Fruit fly (Drosophila melanogaster) whole organism, adult: ENCODE data around the gene inaF-B.

Experiments used
- CG11617 ChIP-seq: fragments of 200-800 bp; sonication (Bioruptor generic); optimal IDR thresholded peaks from 2 replicates; lab custom pipeline; 2017; ENCODE audit warnings: mild to moderate bottlenecking, missing biosample characterization, missing genetic modification reagents, missing genetic modification characterization
- CG12768 ChIP-seq: fragments of 200-800 bp; sonication (Bioruptor generic); optimal IDR thresholded peaks from 2 replicates; lab custom pipeline; 2017; ENCODE audit warnings: missing biosample characterization, missing genetic modification characterization, mild to moderate bottlenecking, moderate library complexity, missing genetic modification reagents
- CG14711 ChIP-seq: fragments of 200-800 bp; sonication (Bioruptor generic); optimal IDR thresholded peaks from 2 replicates; lab custom pipeline; 2018; ENCODE audit warnings: missing biosample characterization, mild to moderate bottlenecking, missing genetic modification characterization, moderate library complexity
- CG1620 ChIP-seq: fragments of 200-800 bp; sonication (Bioruptor generic); optimal IDR thresholded peaks from 2 replicates; lab custom pipeline; 2016; ENCODE audit warnings: missing biosample characterization, missing genetic modification characterization
- CG33017 ChIP-seq: fragments of 200-800 bp; sonication (Bioruptor generic); optimal IDR thresholded peaks from 2 replicates; lab custom pipeline; 2018; ENCODE audit warnings: missing biosample characterization, mild to moderate bottlenecking, missing genetic modification characterization, moderate library complexity
- CG5204 ChIP-seq: fragments of 200-800 bp; sonication (Bioruptor generic); optimal IDR thresholded peaks from 2 replicates; lab custom pipeline; 2016; ENCODE audit warnings: missing biosample characterization, missing genetic modification characterization
- CG7045 ChIP-seq: fragments of 200-800 bp; sonication (Bioruptor generic); optimal IDR thresholded peaks from 2 replicates; lab custom pipeline; 2017; ENCODE audit warnings: missing biosample characterization, mild to moderate bottlenecking, missing genetic modification characterization
- CG7101 ChIP-seq: fragments of 200-800 bp; sonication (Bioruptor generic); optimal IDR thresholded peaks from 2 replicates; lab custom pipeline; 2018; ENCODE audit warnings: missing biosample characterization, mild to moderate bottlenecking, missing genetic modification characterization, moderate library complexity
- Clk ChIP-seq: fragments of 200-800 bp; sonication (Bioruptor generic); optimal IDR thresholded peaks from 2 replicates; lab custom pipeline; 2017; ENCODE audit warnings: missing biosample characterization, missing genetic modification characterization
- Crg-1 ChIP-seq: fragments of 200-800 bp; sonication (Bioruptor generic); optimal IDR thresholded peaks from 2 replicates; lab custom pipeline; 2016; ENCODE audit warnings: missing biosample characterization, missing genetic modification characterization
- Hr96 ChIP-seq: fragments of 200-800 bp; sonication (Bioruptor generic); optimal IDR thresholded peaks from 2 replicates; lab custom pipeline; 2016; ENCODE audit warnings: missing biosample characterization, missing genetic modification characterization
- Mnt ChIP-seq: fragments of 200-800 bp; sonication (Bioruptor generic); optimal IDR thresholded peaks from 2 replicates; lab custom pipeline; 2016; ENCODE audit warnings: missing biosample characterization, mild to moderate bottlenecking, missing genetic modification characterization
- bab1 ChIP-seq: fragments of 200-800 bp; sonication (Bioruptor generic); optimal IDR thresholded peaks from 3 replicates; lab custom pipeline; 2019; ENCODE audit warnings: missing biosample characterization, mild to moderate bottlenecking, missing genetic modification characterization, moderate library complexity
- cic ChIP-seq: fragments of 200-800 bp; sonication (Bioruptor generic); optimal IDR thresholded peaks from 2 replicates; lab custom pipeline; 2017; ENCODE audit warnings: missing biosample characterization, mild to moderate bottlenecking, missing genetic modification characterization, moderate library complexity
- cnc ChIP-seq, 2 experiments: fragments of >200 bp; optimal IDR thresholded peaks; 2 replicates each; lab custom pipeline; 2017
- kay ChIP-seq: fragments of 200-800 bp; sonication (Bioruptor generic); peaks from one replicate; lab custom pipeline; 2016; ENCODE audit warnings: missing biosample characterization, missing genetic modification characterization, borderline replicate concordance
- ovo ChIP-seq: fragments of 200-800 bp; sonication (Bioruptor generic); optimal IDR thresholded peaks from 2 replicates; lab custom pipeline; 2016; ENCODE audit warnings: missing biosample characterization, missing genetic modification characterization
- pad ChIP-seq: fragments of 200-800 bp; sonication (Bioruptor generic); optimal IDR thresholded peaks from 3 replicates; lab custom pipeline; 2017; ENCODE audit warnings: missing biosample characterization, missing genetic modification characterization, mild to moderate bottlenecking, moderate library complexity, missing genetic modification reagents
- tj ChIP-seq: fragments of 200-800 bp; sonication (Bioruptor generic); optimal IDR thresholded peaks from 3 replicates; lab custom pipeline; 2017; ENCODE audit warnings: missing biosample characterization, mild to moderate bottlenecking, missing genetic modification characterization, moderate library complexity
- toe ChIP-seq: fragments of 200-800 bp; sonication (Bioruptor generic); optimal IDR thresholded peaks from 2 replicates; lab custom pipeline; 2016; ENCODE audit warnings: missing biosample characterization, missing genetic modification characterization

Gene inaF-B

DNA sequence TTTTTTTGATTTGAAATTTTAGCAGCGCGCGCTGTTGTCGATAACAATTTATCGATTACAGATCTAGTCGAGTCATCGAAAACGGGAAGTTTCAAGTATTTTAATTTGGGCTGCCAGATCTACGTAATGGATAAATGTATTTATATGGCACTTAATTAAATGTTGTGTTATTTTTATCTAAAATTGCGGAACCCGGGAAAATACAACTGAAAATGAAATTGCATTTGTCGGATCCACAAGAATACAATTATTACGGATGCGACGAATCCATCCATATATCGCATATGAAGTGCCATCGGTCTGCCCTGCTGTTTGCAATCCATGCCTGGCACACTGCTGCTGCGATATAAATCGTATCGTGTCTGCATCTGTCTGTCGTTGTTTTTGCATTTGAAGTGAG is 12.4 kb downstream of the inaF-B start, which contains the start of gene Tango10:
Tango10 (plus strand) TSS at position 108 of the 400 bp plus-strand sequence.
- TF ChIP-seq CG12768 (GFP tag; lab: Kevin White, UChicago) (no peak), CG33017 (tag; lab: Kevin White, UChicago) (peak; percentile 19), pad (peak; percentile 53), Hr96 (GFP tag; lab: Kevin White, UChicago) (no peak), tj (GFP tag; lab: Kevin White, UChicago) (peak; percentile 75), kay (no peak), CG7101 (tag; lab: Kevin White, UChicago) (peak; percentile 55), CG11617 (peak; percentile 66), toe (GFP tag; lab: Kevin White, UChicago) (peak; percentile 24), CG1620 (GFP tag; lab: Kevin White, UChicago) (peak; percentile 67), bab1 (peak; percentile 89), cic (no peak), cnc (optimal IDR thresholded peaks at IDR 0.05; lab: Kevin White, UChicago) (no peak), CG14711 (peak; percentile 64), Crg-1 (GFP tag; lab: Kevin White, UChicago) (peak; percentile 62), CG5204 (GFP tag; lab: Kevin White, UChicago) (no peak), Clk (no peak), CG7045 (GFP tag; lab: Kevin White, UChicago) (no peak), ovo (GFP tag; lab: Kevin White, UChicago) (peak; percentile 50), Mnt (GFP tag; lab: Kevin White, UChicago) (peak; percentile 51)

DNA sequence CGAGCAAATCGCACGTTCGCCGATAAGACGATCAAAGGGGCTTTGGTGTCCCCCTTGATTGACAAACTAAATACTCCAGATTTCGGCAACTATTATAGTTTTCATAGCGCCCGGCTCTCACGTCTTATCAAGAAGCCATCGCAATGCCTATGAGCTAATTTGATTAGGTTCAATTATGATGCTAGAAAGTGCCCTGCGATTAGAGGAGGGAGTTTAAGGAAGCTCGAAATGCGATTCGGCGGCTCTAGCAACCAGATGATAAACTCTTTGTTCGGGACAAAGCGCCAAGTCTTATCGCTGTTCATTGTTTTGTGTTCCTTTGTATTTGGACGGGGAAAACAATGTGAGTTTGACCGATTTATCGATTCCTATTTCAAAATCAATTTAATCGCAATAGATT is 14.7 kb downstream of the inaF-B start:
- no peak for TF ChIP-seq kay
- TF ChIP-seq toe (GFP tag; lab: Kevin White, UChicago): no peak
- TF ChIP-seq ovo (GFP tag; lab: Kevin White, UChicago): no peak
- no peak for TF ChIP-seq CG11617
- TF ChIP-seq cic: no peak
- no peak for TF ChIP-seq CG1620 (GFP tag; lab: Kevin White, UChicago)
- no peak for TF ChIP-seq bab1
- TF ChIP-seq cnc (optimal IDR thresholded peaks at IDR 0.05; lab: Kevin White, UChicago): no peak
- no peak for TF ChIP-seq pad
- no peak for TF ChIP-seq CG12768 (GFP tag; lab: Kevin White, UChicago)
- TF ChIP-seq CG5204 (GFP tag; lab: Kevin White, UChicago): no peak
- no peak for TF ChIP-seq Crg-1 (GFP tag; lab: Kevin White, UChicago)
- no peak for TF ChIP-seq Mnt (GFP tag; lab: Kevin White, UChicago)
- TF ChIP-seq CG7045 (GFP tag; lab: Kevin White, UChicago): no peak
- TF ChIP-seq CG14711: no peak
- TF ChIP-seq CG33017 (tag; lab: Kevin White, UChicago): no peak
- TF ChIP-seq CG7101 (tag; lab: Kevin White, UChicago): no peak
- no peak for TF ChIP-seq Hr96 (GFP tag; lab: Kevin White, UChicago)

DNA sequence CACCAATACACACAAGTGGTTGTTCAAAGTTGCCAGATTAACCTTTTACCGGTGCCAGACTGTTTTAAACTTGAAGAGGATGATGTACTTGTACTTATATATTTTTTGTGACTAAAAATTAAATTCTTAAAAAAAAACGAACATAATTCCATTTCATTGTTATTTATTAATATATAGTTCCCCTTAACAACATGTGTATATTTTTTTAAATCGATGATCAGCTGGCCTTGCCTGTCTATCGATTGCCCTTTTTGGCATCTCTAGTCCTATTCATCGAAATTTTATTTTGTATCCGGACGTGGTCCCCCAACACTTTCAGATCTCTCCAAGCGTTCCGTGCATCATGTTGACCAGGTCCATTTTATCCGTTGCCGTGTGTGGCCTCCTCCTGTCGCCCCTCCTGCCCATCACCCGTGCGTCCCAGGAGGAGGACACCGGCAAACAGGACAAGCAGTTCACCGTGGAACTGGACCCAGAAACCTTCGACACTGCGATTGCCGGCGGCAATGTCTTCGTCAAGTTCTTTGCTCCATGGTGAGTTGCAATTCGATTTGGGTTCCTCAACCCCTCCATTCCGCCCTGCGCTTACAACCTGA is 15.7 kb downstream of the inaF-B start, which contains the start of gene prtp:
prtp (plus strand) TSS at position 26 of the 596 bp plus-strand sequence.
- TF ChIP-seq Hr96 (GFP tag; lab: Kevin White, UChicago) (no peak), cic (no peak), CG7101 (tag; lab: Kevin White, UChicago) (no peak), cnc (optimal IDR thresholded peaks at IDR 0.05; lab: Kevin White, UChicago) (no peak), kay (no peak), pad (no peak), Mnt (GFP tag; lab: Kevin White, UChicago) (peak; percentile 54), Crg-1 (GFP tag; lab: Kevin White, UChicago) (peak; percentile 15), CG14711 (peak; percentile 71), CG11617 (no peak), CG7045 (GFP tag; lab: Kevin White, UChicago) (no peak), toe (GFP tag; lab: Kevin White, UChicago) (no peak), CG12768 (GFP tag; lab: Kevin White, UChicago) (no peak), bab1 (peak; percentile 30), CG33017 (tag; lab: Kevin White, UChicago) (no peak), CG5204 (GFP tag; lab: Kevin White, UChicago) (peak; percentile 45), ovo (GFP tag; lab: Kevin White, UChicago) (no peak), tj (GFP tag; lab: Kevin White, UChicago) (no peak), CG1620 (GFP tag; lab: Kevin White, UChicago) (no peak), Clk (no peak)

DNA sequence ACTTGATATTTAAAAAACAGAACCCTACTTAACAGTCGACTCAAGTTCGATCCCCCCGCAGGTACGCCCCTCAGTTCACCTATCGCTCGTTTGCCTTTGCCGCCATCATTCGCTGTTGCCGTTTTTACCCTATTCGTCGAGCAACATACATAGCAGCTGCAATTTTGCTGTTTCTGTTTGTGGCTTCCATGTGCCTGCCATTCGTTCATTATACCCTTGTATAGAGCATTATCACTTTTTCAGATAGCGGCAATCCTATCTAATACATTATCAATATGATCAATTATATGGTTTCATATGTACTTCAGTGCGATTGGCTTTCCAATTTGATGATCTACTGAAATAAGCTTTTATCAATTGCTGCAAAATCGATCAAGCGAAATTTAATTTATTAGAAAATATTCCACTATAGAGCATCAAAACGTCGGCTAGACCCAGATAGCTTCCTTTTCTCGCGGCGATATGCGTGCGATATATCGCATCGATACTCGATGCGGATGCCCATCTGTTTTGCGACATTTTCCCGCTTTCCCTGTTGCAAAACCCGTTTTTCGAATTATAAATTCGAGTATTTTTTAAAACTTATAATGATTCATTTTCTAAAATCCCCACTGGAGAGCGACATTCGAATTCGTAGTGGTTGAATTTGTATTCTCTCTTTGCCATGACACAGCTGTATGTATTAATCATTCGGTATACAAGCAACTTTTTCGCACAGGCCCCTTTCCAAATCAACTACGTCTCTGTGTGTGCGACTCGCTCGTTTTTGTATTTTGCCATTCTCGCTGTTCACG is 16.4 kb downstream of the inaF-B start:
- peak; percentile 79 for TF ChIP-seq kay
- TF ChIP-seq CG11617: peak; percentile 85
- peak; percentile 30 for TF ChIP-seq cic
- TF ChIP-seq toe (GFP tag; lab: Kevin White, UChicago): peak; percentile 31
- TF ChIP-seq Crg-1 (GFP tag; lab: Kevin White, UChicago): peak; percentile 77
- peak; percentile 68 for TF ChIP-seq CG7045 (GFP tag; lab: Kevin White, UChicago)
- TF ChIP-seq CG12768 (GFP tag; lab: Kevin White, UChicago): peak; percentile 63
- peak; percentile 66 for TF ChIP-seq ovo (GFP tag; lab: Kevin White, UChicago)
- TF ChIP-seq CG14711: peak; percentile 80
- TF ChIP-seq CG7101 (tag; lab: Kevin White, UChicago): peak; percentile 87
- peak; percentile 68 for TF ChIP-seq CG33017 (tag; lab: Kevin White, UChicago)
- peak; percentile 78 for TF ChIP-seq Mnt (GFP tag; lab: Kevin White, UChicago)
- TF ChIP-seq tj (GFP tag; lab: Kevin White, UChicago): peak; percentile 49
- peak; percentile 66 for TF ChIP-seq CG1620 (GFP tag; lab: Kevin White, UChicago)
- TF ChIP-seq pad: peak; percentile 74
- TF ChIP-seq Clk: peak; percentile 38
- TF ChIP-seq CG5204 (GFP tag; lab: Kevin White, UChicago): peak; percentile 68
- peak; percentile 91 for TF ChIP-seq bab1
- TF ChIP-seq cnc (optimal IDR thresholded peaks at IDR 0.05; lab: Kevin White, UChicago): no peak
- TF ChIP-seq Hr96 (GFP tag; lab: Kevin White, UChicago): peak; percentile 84
